Worm (Caenorhabditis elegans) whole organism, mixed stage, embryonic: Measurements from ENCODE around the gene Y45F10D.7.

ENCODE experiments used
- blmp-1 ChIP-seq: fragments of 150-350 bp; optimal IDR thresholded peaks from 2 replicates; lab custom pipeline; 2014; ENCODE audit warnings: missing biosample characterization, missing genetic modification characterization
- elt-1 ChIP-seq: sonication (generic microtip); optimal IDR thresholded peaks from 2 replicates; lab custom pipeline; 2017; ENCODE audit warnings: missing genetic modification characterization, mild to moderate bottlenecking, missing compliant biosample characterization, antibody characterized with exemption, moderate library complexity, borderline replicate concordance; ENCODE audit not compliant: insufficient read depth
- elt-3 ChIP-seq: fragments of 150-350 bp; optimal IDR thresholded peaks from 2 replicates; lab custom pipeline; 2014; ENCODE audit warnings: missing biosample characterization, missing genetic modification characterization
- flh-1 ChIP-seq: fragments of 200-800 bp; sonication (Bioruptor generic); optimal IDR thresholded peaks from 2 replicates; lab custom pipeline; 2018; ENCODE audit warnings: mild to moderate bottlenecking, missing genetic modification characterization, moderate library complexity, missing compliant biosample characterization
- lin-13 ChIP-seq: fragments of 150-350 bp; optimal IDR thresholded peaks from 2 replicates; lab custom pipeline; 2014; ENCODE audit warnings: missing biosample characterization, missing genetic modification characterization
- mls-2 ChIP-seq: sonication (generic microtip); optimal IDR thresholded peaks from 2 replicates; lab custom pipeline; 2016; ENCODE audit warnings: mild to moderate bottlenecking, missing genetic modification characterization, moderate library complexity, missing compliant biosample characterization
- nhr-76 ChIP-seq: sonication (generic microtip); optimal IDR thresholded peaks from 2 replicates; lab custom pipeline; 2017; ENCODE audit warnings: missing biosample characterization, missing genetic modification characterization
- snpc-4 ChIP-seq: fragments of 150-350 bp; optimal IDR thresholded peaks from 2 replicates; lab custom pipeline; 2014; ENCODE audit warnings: missing biosample characterization, missing genetic modification characterization
- unc-62 ChIP-seq: fragments of 150-350 bp; optimal IDR thresholded peaks from 2 replicates; lab custom pipeline; 2014; ENCODE audit warnings: missing biosample characterization, missing genetic modification reagents, missing genetic modification characterization
- zip-8 ChIP-seq: fragments of 150-350 bp; optimal IDR thresholded peaks from 2 replicates; lab custom pipeline; 2014; ENCODE audit warnings: missing biosample characterization, missing genetic modification characterization

DNA sequence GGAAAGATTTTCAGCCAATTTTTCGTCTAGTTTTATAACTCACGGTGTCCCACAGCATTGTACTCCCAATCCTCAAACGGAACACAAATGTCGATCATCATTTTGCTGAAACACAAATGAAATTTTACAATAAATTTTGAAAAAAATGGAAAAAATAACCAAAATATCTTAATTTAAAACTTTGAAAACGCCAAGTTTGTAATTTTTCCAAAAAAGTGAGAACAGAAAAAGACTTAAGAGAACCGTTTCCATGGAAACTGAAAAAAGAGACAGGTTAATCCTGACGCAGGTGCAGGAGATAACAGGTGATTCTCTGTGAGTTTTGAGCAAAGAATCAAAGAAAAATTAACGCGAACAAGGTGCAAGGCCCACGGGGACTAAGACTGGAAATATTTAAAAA is 32.2 kb downstream of the Y45F10D.7 start, which contains the start of gene Y45F10D.15:
- no peak for TF ChIP-seq flh-1 (GFP tag; lab: Kevin White, UChicago)
- TF ChIP-seq elt-1 (tag; lab: Kevin White, UChicago) = no peak
- TF ChIP-seq elt-3 = no peak
- no peak for TF ChIP-seq blmp-1
- TF ChIP-seq mls-2 (tag; lab: Kevin White, UChicago) = no peak
- TF ChIP-seq snpc-4 (tag; lab: Kevin White, UChicago) = no peak
- TF ChIP-seq lin-13 (tag; lab: Kevin White, UChicago) = no peak
- no peak for TF ChIP-seq nhr-76
- TF ChIP-seq unc-62 (GFP tag; lab: Kevin White, UChicago) = no peak
- TF ChIP-seq zip-8 (tag; lab: Kevin White, UChicago) = no peak
